Fruit fly (Drosophila melanogaster): ENCODE measurements around the gene FarO.

The FarO gene

dm6 chrX:2180750-2181261 is 22.9 kb downstream of the FarO start, which contains the start of gene pn (continued):
- peak; percentile 55 for TF ChIP-seq BEAF-32 (GFP tag; optimal IDR thresholded peaks at IDR 0.05)
- TF ChIP-seq zen2 (GFP tag; IDR thresholded peaks at IDR 0.05; ENCODE audit: partially characterized antibody): 0 out of 3 replicates have a peak, but pooled peaks have one; percentile 17
- no peak for TF ChIP-seq CG3163 (GFP tag; optimal IDR thresholded peaks at IDR 0.05)
- TF ChIP-seq Hsf (GFP tag; optimal IDR thresholded peaks at IDR 0.05): no peak
- TF ChIP-seq ato (GFP tag; IDR thresholded peaks at IDR 0.05; ENCODE audit: partially characterized antibody): 0 out of 2 replicates have a peak, but pooled peaks have one; percentile 27
- no peak for TF ChIP-seq Sox102F (GFP tag; optimal IDR thresholded peaks at IDR 0.05)
- no peak for TF ChIP-seq dati (GFP tag; IDR thresholded peaks at IDR 0.05)
- no peak for TF ChIP-seq CG4730 (GFP tag; IDR thresholded peaks at IDR 0.05)
- no peak for TF ChIP-seq cato (GFP tag; optimal IDR thresholded peaks at IDR 0.05; ENCODE audit: borderline replicate concordance)
- peak; percentile 39; the same call in 1 of the 2 replicates for TF ChIP-seq hbn (GFP tag; IDR thresholded peaks at IDR 0.05; ENCODE audit: partially characterized antibody)
- no peak for TF ChIP-seq Ets97D (GFP tag; optimal IDR thresholded peaks at IDR 0.05)
- no peak for TF ChIP-seq Gug (GFP tag; IDR thresholded peaks at IDR 0.05)
- peak; percentile 33; the same call in 1 of the 2 replicates for TF ChIP-seq MBD-R2 (GFP tag; IDR thresholded peaks at IDR 0.05)
- TF ChIP-seq ap (GFP tag; IDR thresholded peaks at IDR 0.05): no peak
- TF ChIP-seq CG6689 (GFP tag; IDR thresholded peaks at IDR 0.05): no peak
- 0 out of 3 replicates have a peak, but pooled peaks have one; percentile 44 for TF ChIP-seq CG14860 (GFP tag; IDR thresholded peaks at IDR 0.05; ENCODE audit: partially characterized antibody)
- TF ChIP-seq ssp (GFP tag; IDR thresholded peaks at IDR 0.05): no peak
- no peak for TF ChIP-seq Optix (GFP tag; IDR thresholded peaks at IDR 0.05)
- TF ChIP-seq crp (GFP tag; optimal IDR thresholded peaks at IDR 0.05): peak; percentile 55 to 83
- TF ChIP-seq CG2875 (GFP tag; optimal IDR thresholded peaks at IDR 0.05): no peak
- no peak for TF ChIP-seq pho (GFP tag; optimal IDR thresholded peaks at IDR 0.05)
- peak; percentile 15 for TF ChIP-seq CG15514 (GFP tag; optimal IDR thresholded peaks at IDR 0.05)
- TF ChIP-seq pnt (GFP tag; optimal IDR thresholded peaks at IDR 0.05): no peak
- no peak for TF ChIP-seq fd3F (GFP tag; optimal IDR thresholded peaks at IDR 0.05)
- peak; percentile 25 for TF ChIP-seq pzg (GFP tag; optimal IDR thresholded peaks at IDR 0.05)
- no peak for TF ChIP-seq ac (GFP tag; optimal IDR thresholded peaks at IDR 0.05)
- no peak for TF ChIP-seq ems (GFP tag; optimal IDR thresholded peaks at IDR 0.05)
- peak; percentile 8 for TF ChIP-seq phol (tag; optimal IDR thresholded peaks at IDR 0.05)
- peak; percentile 38; the same call in 1 of the 2 replicates for TF ChIP-seq bbx (GFP tag; IDR thresholded peaks at IDR 0.05; ENCODE audit: partially characterized antibody)
- no peak for TF ChIP-seq ERR (GFP tag; optimal IDR thresholded peaks at IDR 0.05)
- 0 out of 3 replicates have a peak, but pooled peaks have one; percentile 19 for TF ChIP-seq Doc3 (GFP tag; IDR thresholded peaks at IDR 0.05; ENCODE audit: partially characterized antibody)
- TF ChIP-seq CG17359 (tag; optimal IDR thresholded peaks at IDR 0.05): no peak
- no peak for TF ChIP-seq gce (GFP tag; IDR thresholded peaks at IDR 0.05)
- TF ChIP-seq Atf6 (GFP tag; IDR thresholded peaks at IDR 0.05): no peak
- TF ChIP-seq Asciz (GFP tag; optimal IDR thresholded peaks at IDR 0.05): no peak
- peak; percentile 55; the same call in 2 of the 4 replicates for TF ChIP-seq Dll (GFP tag; IDR thresholded peaks at IDR 0.05; ENCODE audit: partially characterized antibody)
- no peak for TF ChIP-seq scrt (GFP tag; optimal IDR thresholded peaks at IDR 0.05)
- TF ChIP-seq Bgb (GFP tag; IDR thresholded peaks at IDR 0.05; ENCODE audit: partially characterized antibody): no peak
- no peak for TF ChIP-seq CG12942 (GFP tag; optimal IDR thresholded peaks at IDR 0.05)
- TF ChIP-seq repo (GFP tag; optimal IDR thresholded peaks at IDR 0.05): no peak
- no peak for TF ChIP-seq CG8388 (GFP tag; optimal IDR thresholded peaks at IDR 0.05)
- TF ChIP-seq CG8281 (tag; optimal IDR thresholded peaks at IDR 0.05): no peak
- TF ChIP-seq CG13894 (tag; optimal IDR thresholded peaks at IDR 0.05): no peak
- no peak for TF ChIP-seq CG6254 (GFP tag; optimal IDR thresholded peaks at IDR 0.05)
- no peak for TF ChIP-seq Jarid2 (GFP tag; optimal IDR thresholded peaks at IDR 0.05)
- TF ChIP-seq CG1529 (GFP tag; optimal IDR thresholded peaks at IDR 0.05): no peak
- TF ChIP-seq CG10366 (GFP tag; IDR thresholded peaks at IDR 0.05): no peak
- no peak for TF ChIP-seq Taf1 (GFP tag; IDR thresholded peaks at IDR 0.05)
- TF ChIP-seq CG17802 (tag; optimal IDR thresholded peaks at IDR 0.05): no peak
